Fruit fly (Drosophila melanogaster) whole organism, prepupa: Measurements from ENCODE around the gene STUB1.

Source experiments
- Blimp-1 ChIP-seq: fragments of 200-800 bp; sonication (Bioruptor generic); optimal IDR thresholded peaks from 3 replicates; lab custom pipeline; 2017; ENCODE audit warnings: missing biosample characterization, missing genetic modification characterization, mild to moderate bottlenecking, moderate library complexity, missing genetic modification reagents
- CG10631 ChIP-seq: fragments of 200-800 bp; sonication (Bioruptor generic); optimal IDR thresholded peaks from 2 replicates; lab custom pipeline; 2016; ENCODE audit warnings: missing biosample characterization, missing genetic modification characterization
- CG10669 ChIP-seq: fragments of 200-800 bp; sonication (Bioruptor generic); optimal IDR thresholded peaks from 3 replicates; lab custom pipeline; 2018; ENCODE audit warnings: missing biosample characterization, mild to moderate bottlenecking, missing genetic modification characterization, moderate library complexity
- CG11294 ChIP-seq: fragments of 200-800 bp; sonication (Bioruptor generic); IDR thresholded peaks from 2 replicates; pipeline ENCODE4 v1.3.6; 2022; ENCODE audit warnings: missing biosample characterization, missing genetic modification characterization
- CG11762 ChIP-seq: fragments of 200-800 bp; sonication (Bioruptor generic); optimal IDR thresholded peaks from 3 replicates; lab custom pipeline; 2016; ENCODE audit warnings: missing biosample characterization, missing genetic modification characterization; ENCODE audit not compliant: insufficient read depth
- CG11902 ChIP-seq: fragments of 200-800 bp; sonication (Bioruptor generic); optimal IDR thresholded peaks from 3 replicates; lab custom pipeline; 2016; ENCODE audit warnings: missing biosample characterization, missing genetic modification characterization
- CG15336 ChIP-seq: fragments of 200-800 bp; sonication (Bioruptor generic); IDR thresholded peaks from 2 replicates; pipeline ENCODE4 v1.3.6; 2022; ENCODE audit warnings: missing biosample characterization, missing genetic modification characterization
- CG3032 ChIP-seq: fragments of 200-800 bp; optimal IDR thresholded peaks from 2 replicates; lab custom pipeline; 2019; ENCODE audit warnings: missing biosample characterization, mild to moderate bottlenecking, missing genetic modification characterization, moderate library complexity
- CG32006 ChIP-seq: fragments of 200-800 bp; sonication (Bioruptor generic); optimal IDR thresholded peaks from 3 replicates; lab custom pipeline; 2017; ENCODE audit warnings: missing biosample characterization, mild to moderate bottlenecking, missing genetic modification characterization
- CG3919 ChIP-seq: fragments of 200-800 bp; sonication (Bioruptor generic); optimal IDR thresholded peaks from 3 replicates; lab custom pipeline; 2016; ENCODE audit warnings: missing biosample characterization, missing genetic modification characterization
- CG4318 ChIP-seq: fragments of 200-800 bp; sonication (Bioruptor generic); optimal IDR thresholded peaks from 3 replicates; lab custom pipeline; 2017; ENCODE audit warnings: missing biosample characterization, mild to moderate bottlenecking, missing genetic modification characterization
- CG6163 ChIP-seq: fragments of 200-800 bp; sonication (Bioruptor generic); IDR thresholded peaks from 3 replicates; pipeline ENCODE4 v1.3.6; 2022; ENCODE audit warnings: missing biosample characterization, missing genetic modification characterization
- CG6276 ChIP-seq: fragments of 200-800 bp; sonication (Bioruptor generic); optimal IDR thresholded peaks from 2 replicates; lab custom pipeline; 2017; ENCODE audit warnings: missing biosample characterization, mild to moderate bottlenecking, missing genetic modification characterization
- CG6792 ChIP-seq: fragments of 200-800 bp; sonication (Bioruptor generic); optimal IDR thresholded peaks from 3 replicates; lab custom pipeline; 2016; ENCODE audit warnings: missing biosample characterization, missing genetic modification characterization
- CG6808 ChIP-seq: fragments of 200-800 bp; sonication (Bioruptor generic); optimal IDR thresholded peaks from 3 replicates; lab custom pipeline; 2017; ENCODE audit warnings: missing biosample characterization, missing genetic modification characterization, mild to moderate bottlenecking, moderate library complexity, missing genetic modification reagents
- CG6854 ChIP-seq: fragments of 200-800 bp; sonication (Bioruptor generic); optimal IDR thresholded peaks from 2 replicates; lab custom pipeline; 2017; ENCODE audit warnings: missing biosample characterization, mild to moderate bottlenecking, missing genetic modification characterization
- CG8119 ChIP-seq: fragments of 200-800 bp; sonication (Bioruptor generic); IDR thresholded peaks from 3 replicates; pipeline ENCODE4 v1.3.6; 2022; ENCODE audit warnings: missing biosample characterization, missing genetic modification characterization
- CG8632 ChIP-seq: fragments of 200-800 bp; sonication (Bioruptor generic); optimal IDR thresholded peaks from 3 replicates; lab custom pipeline; 2016; ENCODE audit warnings: missing biosample characterization, missing genetic modification characterization
- CG9139 ChIP-seq: fragments of 200-800 bp; sonication (Bioruptor generic); optimal IDR thresholded peaks from 3 replicates; lab custom pipeline; 2017; ENCODE audit warnings: missing biosample characterization, mild to moderate bottlenecking, missing genetic modification characterization
- Eip78C ChIP-seq: fragments of 200-800 bp; sonication (Bioruptor generic); peaks from one replicate; lab custom pipeline; 2016; ENCODE audit warnings: missing biosample characterization, missing genetic modification characterization
- Eip93F ChIP-seq: fragments of 200-800 bp; sonication (Bioruptor generic); optimal IDR thresholded peaks from 2 replicates; lab custom pipeline; 2016; ENCODE audit warnings: missing biosample characterization, mild to moderate bottlenecking, missing genetic modification characterization
- Ets21C ChIP-seq: fragments of 200-800 bp; sonication (Bioruptor generic); optimal IDR thresholded peaks from 3 replicates; lab custom pipeline; 2016; ENCODE audit warnings: missing biosample characterization, missing genetic modification characterization
- Gug ChIP-seq: fragments of 200-800 bp; sonication (Bioruptor generic); IDR thresholded peaks from 2 replicates; pipeline ENCODE4 v1.3.6; 2022; ENCODE audit warnings: missing biosample characterization, missing genetic modification characterization
- Hr39 ChIP-seq: fragments of 200-800 bp; sonication (Bioruptor generic); optimal IDR thresholded peaks from 2 replicates; lab custom pipeline; 2016; ENCODE audit warnings: missing biosample characterization, missing genetic modification characterization
- Hr4 ChIP-seq: fragments of 200-800 bp; sonication (Bioruptor generic); optimal IDR thresholded peaks from 3 replicates; lab custom pipeline; 2016; ENCODE audit warnings: missing biosample characterization, missing genetic modification characterization
- Lpt ChIP-seq: fragments of 200-800 bp; sonication (Bioruptor generic); optimal IDR thresholded peaks from 3 replicates; lab custom pipeline; 2016; ENCODE audit warnings: missing biosample characterization, missing genetic modification characterization
- Met ChIP-seq: fragments of 200-800 bp; sonication (Bioruptor generic); optimal IDR thresholded peaks from 3 replicates; lab custom pipeline; 2016; ENCODE audit warnings: missing biosample characterization, missing genetic modification characterization
- OdsH ChIP-seq: fragments of 200-800 bp; sonication (Bioruptor generic); optimal IDR thresholded peaks from 3 replicates; lab custom pipeline; 2016; ENCODE audit warnings: missing biosample characterization, missing genetic modification characterization
- Smox ChIP-seq: fragments of 200-800 bp; sonication (Bioruptor generic); optimal IDR thresholded peaks from 3 replicates; lab custom pipeline; 2016; ENCODE audit warnings: missing biosample characterization, missing genetic modification characterization
- Sox102F ChIP-seq: fragments of 200-800 bp; sonication (Bioruptor generic); optimal IDR thresholded peaks from 2 replicates; lab custom pipeline; 2016; ENCODE audit warnings: missing biosample characterization, mild to moderate bottlenecking, missing genetic modification characterization
- Sox15 ChIP-seq: fragments of 200-800 bp; sonication (Bioruptor generic); optimal IDR thresholded peaks from 3 replicates; lab custom pipeline; 2016; ENCODE audit warnings: missing biosample characterization, missing genetic modification characterization
- acj6 ChIP-seq: fragments of 200-800 bp; sonication (Bioruptor generic); optimal IDR thresholded peaks from 3 replicates; lab custom pipeline; 2016; ENCODE audit warnings: missing biosample characterization, missing genetic modification characterization
- eg ChIP-seq: fragments of 200-800 bp; sonication (Bioruptor generic); IDR thresholded peaks from 3 replicates; pipeline ENCODE4 v1.3.6; 2022; ENCODE audit warnings: missing biosample characterization, missing genetic modification characterization
- esn ChIP-seq: fragments of 200-800 bp; sonication (Bioruptor generic); optimal IDR thresholded peaks from 2 replicates; lab custom pipeline; 2016; ENCODE audit warnings: missing biosample characterization, mild to moderate bottlenecking, missing genetic modification characterization, moderate library complexity
- fd59A ChIP-seq: fragments of 200-800 bp; sonication (Bioruptor generic); optimal IDR thresholded peaks from 2 replicates; lab custom pipeline; 2017; ENCODE audit warnings: missing biosample characterization, mild to moderate bottlenecking, missing genetic modification characterization, missing genetic modification reagents
- fd85E ChIP-seq: fragments of 200-800 bp; sonication (Bioruptor generic); optimal IDR thresholded peaks from 3 replicates; lab custom pipeline; 2016; ENCODE audit warnings: missing biosample characterization, missing genetic modification characterization
- fkh ChIP-seq: fragments of 200-800 bp; sonication (Bioruptor generic); optimal IDR thresholded peaks from 3 replicates; lab custom pipeline; 2017; ENCODE audit warnings: missing biosample characterization, mild to moderate bottlenecking, missing genetic modification characterization, moderate library complexity
- lz ChIP-seq: fragments of 200-800 bp; sonication (Bioruptor generic); optimal IDR thresholded peaks from 3 replicates; lab custom pipeline; 2016; ENCODE audit warnings: missing biosample characterization, missing genetic modification characterization
- net ChIP-seq: fragments of 200-800 bp; sonication (Bioruptor generic); optimal IDR thresholded peaks from 3 replicates; lab custom pipeline; 2016; ENCODE audit warnings: missing biosample characterization, missing genetic modification characterization
- svp ChIP-seq: fragments of 200-800 bp; sonication (Bioruptor generic); peaks from one replicate; lab custom pipeline; 2016; ENCODE audit warnings: missing biosample characterization, missing genetic modification characterization
- topi ChIP-seq: fragments of 200-800 bp; sonication (Bioruptor generic); optimal IDR thresholded peaks from 3 replicates; lab custom pipeline; 2016; ENCODE audit warnings: missing biosample characterization, missing genetic modification characterization
- vri ChIP-seq: fragments of 200-800 bp; sonication (Bioruptor generic); optimal IDR thresholded peaks from 3 replicates; lab custom pipeline; 2016; ENCODE audit warnings: missing biosample characterization, mild to moderate bottlenecking, missing genetic modification characterization

Gene STUB1

DNA sequence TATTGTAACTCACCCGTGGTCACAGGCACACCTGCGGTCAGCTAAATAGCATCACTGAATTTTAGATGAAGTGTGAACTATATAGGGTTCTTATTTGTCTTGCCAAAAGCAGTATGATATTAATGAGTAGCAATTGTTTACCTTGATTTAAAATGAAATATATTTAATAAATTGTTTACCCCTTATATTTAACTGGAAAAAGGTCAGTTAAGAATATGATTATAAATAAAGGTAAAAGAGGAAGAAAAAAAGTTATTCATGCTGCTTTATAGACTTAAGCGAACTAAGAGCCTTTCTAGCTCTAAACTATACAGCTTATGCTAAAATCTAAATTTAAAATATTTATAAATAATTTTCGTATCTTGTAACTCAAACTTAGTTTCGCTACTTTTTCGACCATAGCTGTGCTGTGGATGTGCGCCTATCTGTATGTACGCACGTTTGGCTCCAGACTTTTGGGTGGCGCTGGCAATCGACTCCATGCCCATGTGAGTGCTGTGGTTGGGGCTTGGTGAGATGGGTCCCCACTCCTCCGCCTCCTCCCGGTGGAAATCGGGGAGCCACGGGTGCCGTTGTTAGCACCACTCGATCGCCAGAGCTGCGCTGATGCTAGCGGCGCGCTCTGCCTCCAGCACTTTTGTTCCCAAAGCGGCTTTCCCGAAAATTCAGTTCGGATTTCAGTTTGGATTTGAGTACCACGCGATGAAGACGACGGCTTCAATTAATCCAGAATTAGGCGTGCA is 4.9 kb downstream of the STUB1 start, which contains the start of gene loh:
Gene loh, plus strand, starts transcription at position 487 of the 743 bp plus-strand sequence.
- no peak for TF ChIP-seq Ets21C (GFP tag; lab: Kevin White, UChicago)
- peak; percentile 49 for TF ChIP-seq CG10631 (GFP tag; lab: Kevin White, UChicago)
- TF ChIP-seq Hr4 (GFP tag; lab: Kevin White, UChicago) = peak; percentile 32
- peak; percentile 8 for TF ChIP-seq Blimp-1
- no peak for TF ChIP-seq Gug (GFP tag; lab: Robert Waterston, UW)
- no peak for TF ChIP-seq CG32006 (GFP tag; lab: Kevin White, UChicago)
- TF ChIP-seq CG9139 (GFP tag; lab: Kevin White, UChicago) = no peak
- no peak for TF ChIP-seq Met (GFP tag; lab: Kevin White, UChicago)
- no peak; the same call in 1 of the 2 replicates for TF ChIP-seq CG15336 (GFP tag; lab: Robert Waterston, UW)
- TF ChIP-seq acj6 (GFP tag; lab: Kevin White, UChicago) = peak; percentile 40
- no peak for TF ChIP-seq CG6854
- no peak for TF ChIP-seq CG11294 (GFP tag; lab: Robert Waterston, UW)
- TF ChIP-seq CG3032 (tag; lab: Kevin White, UChicago) = peak; percentile 29
- TF ChIP-seq Eip93F (GFP tag; lab: Kevin White, UChicago) = no peak
- TF ChIP-seq CG8632 = no peak
- TF ChIP-seq Smox (GFP tag; lab: Kevin White, UChicago) = no peak
- peak; percentile 60 for TF ChIP-seq esn (GFP tag; lab: Kevin White, UChicago)
- no peak for TF ChIP-seq Hr39
- TF ChIP-seq CG6276 (GFP tag; lab: Kevin White, UChicago) = no peak
- TF ChIP-seq CG8119 (GFP tag; lab: Robert Waterston, UW) = no peak
- peak; percentile 35 for TF ChIP-seq topi (GFP tag; lab: Kevin White, UChicago)
- no peak for TF ChIP-seq eg (GFP tag; lab: Robert Waterston, UW)
- no peak for TF ChIP-seq Lpt (GFP tag; lab: Kevin White, UChicago)
- peak; percentile 37 for TF ChIP-seq CG6792 (GFP tag; lab: Kevin White, UChicago)
- no peak for TF ChIP-seq Sox102F (GFP tag; lab: Kevin White, UChicago)
- TF ChIP-seq fd59A (GFP tag; lab: Kevin White, UChicago) = no peak
- peak; percentile 50 for TF ChIP-seq OdsH
- no peak for TF ChIP-seq svp (GFP tag; lab: Kevin White, UChicago)
- TF ChIP-seq CG3919 = no peak
- no peak for TF ChIP-seq vri (GFP tag; lab: Kevin White, UChicago)
- peak; percentile 1 for TF ChIP-seq lz (GFP tag; lab: Kevin White, UChicago)
- TF ChIP-seq net (GFP tag; lab: Kevin White, UChicago) = no peak
- peak; percentile 13 for TF ChIP-seq CG11902
- TF ChIP-seq fkh (GFP tag; lab: Kevin White, UChicago) = no peak
- TF ChIP-seq fd85E = no peak
- no peak for TF ChIP-seq CG10669 (GFP tag; lab: Kevin White, UChicago)
- TF ChIP-seq CG6808 = no peak
- no peak for TF ChIP-seq CG6163
- no peak for TF ChIP-seq CG4318 (GFP tag; lab: Kevin White, UChicago)
- peak; percentile 86 for TF ChIP-seq Eip78C (GFP tag; lab: Kevin White, UChicago)
- no peak for TF ChIP-seq CG11762 (GFP tag; lab: Kevin White, UChicago)
- no peak for TF ChIP-seq Sox15 (GFP tag; lab: Kevin White, UChicago)
